Worm (Caenorhabditis elegans): ENCODE measurements around the gene F42A10.9.
"Not testable (repeated sequence)": the region's sequence is repeated elsewhere in the genome, so short reads cannot be mapped to it uniquely, and the experiment has no call there.

The F42A10.9 gene

DNA sequence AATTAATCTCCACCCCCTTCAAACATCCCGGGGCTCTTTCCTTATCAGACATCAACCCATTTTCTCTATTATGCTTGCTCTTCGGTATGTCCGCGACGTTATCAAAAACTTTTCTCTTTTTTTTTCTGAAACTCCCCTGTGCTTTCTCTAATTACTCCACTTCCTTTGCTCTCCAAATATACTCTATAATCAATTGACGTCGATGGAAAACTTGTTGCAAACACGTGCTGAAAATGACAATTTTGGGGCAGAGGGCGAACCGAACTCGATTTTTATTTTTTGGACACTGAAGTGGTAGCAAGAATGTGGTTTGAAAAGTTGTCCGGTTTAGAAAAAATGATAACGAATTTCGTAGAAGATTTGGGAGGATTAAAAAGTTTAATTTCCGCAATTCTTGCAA, 14.7 kb downstream of the F42A10.9 start (continued):
- TF ChIP-seq sea-2 (GFP tag; IDR thresholded peaks at IDR 0.05) (no peak), F37B4.10 (GFP tag; IDR thresholded peaks at IDR 0.05) (no peak), hmg-1.2 (GFP tag; IDR thresholded peaks at IDR 0.05) (0 out of 2 replicates have a peak, but pooled peaks have one; percentile 5), attf-5 (GFP tag; optimal IDR thresholded peaks at IDR 0.05) (no peak)

DNA sequence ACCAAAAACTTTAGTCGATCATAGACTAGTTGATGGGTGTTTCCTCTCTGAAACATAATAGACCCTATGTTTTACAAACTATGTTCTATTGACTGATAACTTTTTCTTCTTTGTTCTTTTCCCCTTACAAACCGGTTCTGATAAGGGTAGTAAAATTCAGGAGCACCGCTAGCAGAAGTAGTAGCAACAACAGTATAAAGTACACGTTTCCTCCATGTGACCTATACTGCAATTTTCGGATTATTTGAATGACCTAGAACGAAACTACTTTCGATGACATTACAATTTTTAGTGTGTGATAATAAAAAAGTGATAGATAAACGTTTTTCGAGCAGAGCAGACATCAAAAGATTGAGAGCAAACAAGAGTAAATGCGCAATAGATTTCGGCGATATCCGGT, 15.9 kb downstream of the F42A10.9 start:
- TF ChIP-seq ets-4 (GFP tag; optimal IDR thresholded peaks at IDR 0.05) (peak; percentile 51), madf-3 (GFP tag; IDR thresholded peaks at IDR 0.05) (no peak), ztf-6 (GFP tag; IDR thresholded peaks at IDR 0.05) (no peak), nhr-80 (tag; optimal IDR thresholded peaks at IDR 0.05) (peak; percentile 83), C17E4.6 (GFP tag; IDR thresholded peaks at IDR 0.05) (no peak)

DNA sequence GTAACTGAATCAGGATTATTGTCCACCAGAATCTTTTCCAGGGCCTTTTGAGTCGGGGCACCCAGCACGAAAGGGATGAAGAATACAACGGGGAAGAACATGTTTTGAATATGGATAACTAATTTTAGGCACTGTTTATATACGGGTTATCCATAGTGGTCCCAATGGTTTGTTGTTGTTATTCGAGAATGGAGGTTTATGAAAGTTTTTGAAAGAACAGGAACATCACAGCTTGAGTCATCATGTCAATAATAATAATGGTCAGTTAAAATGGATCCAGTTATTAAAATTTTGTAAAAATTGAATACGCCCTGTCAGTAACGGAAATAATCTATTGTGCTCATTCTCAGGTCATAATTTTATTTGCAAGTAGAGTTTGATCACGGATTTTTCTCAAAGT, 18.7 kb downstream of the F42A10.9 start, which contains the start of gene nas-28:
Gene nas-28, minus strand, starts transcription at position 101 of the 400 bp plus-strand sequence.
- no peak for TF ChIP-seq snpc-1.3 (tag; optimal IDR thresholded peaks at IDR 0.05; ENCODE audit: insufficient read depth)
- no peak for TF ChIP-seq let-607 (tag; optimal IDR thresholded peaks at IDR 0.05)
- no peak for TF ChIP-seq egrh-3 (GFP tag; IDR thresholded peaks at IDR 0.05)
- no peak for TF ChIP-seq repo-1 (tag; optimal IDR thresholded peaks at IDR 0.05)
- no peak for TF ChIP-seq lsl-1 (GFP tag; optimal IDR thresholded peaks at IDR 0.05)

DNA sequence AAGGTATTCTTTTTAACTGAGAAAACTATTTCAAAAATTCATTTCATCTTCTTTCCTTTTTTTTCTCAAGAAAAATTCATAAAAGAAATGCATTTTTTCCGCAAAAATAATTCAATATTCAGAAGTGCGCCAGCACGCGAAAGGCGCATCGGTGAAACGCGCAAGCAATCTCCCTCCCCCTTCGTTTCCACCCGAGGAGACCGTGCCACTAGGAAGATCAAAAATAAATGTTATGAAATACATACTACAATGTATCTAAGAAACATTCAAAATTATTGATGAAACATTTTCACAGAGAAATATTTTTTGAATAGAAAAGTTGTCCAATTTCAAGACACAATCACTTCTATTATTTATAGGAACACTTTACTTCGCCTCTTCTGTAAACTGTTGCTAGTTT, 23.6 kb downstream of the F42A10.9 start:
- TF ChIP-seq cebp-1 (GFP tag; IDR thresholded peaks at IDR 0.05) (peak; percentile 68), ztf-18 (tag; optimal IDR thresholded peaks at IDR 0.05) (peak; percentile 76)
- not testable (repeated sequence) for TF ChIP-seq cebp-1 (tag; optimal IDR thresholded peaks at IDR 0.05)

DNA sequence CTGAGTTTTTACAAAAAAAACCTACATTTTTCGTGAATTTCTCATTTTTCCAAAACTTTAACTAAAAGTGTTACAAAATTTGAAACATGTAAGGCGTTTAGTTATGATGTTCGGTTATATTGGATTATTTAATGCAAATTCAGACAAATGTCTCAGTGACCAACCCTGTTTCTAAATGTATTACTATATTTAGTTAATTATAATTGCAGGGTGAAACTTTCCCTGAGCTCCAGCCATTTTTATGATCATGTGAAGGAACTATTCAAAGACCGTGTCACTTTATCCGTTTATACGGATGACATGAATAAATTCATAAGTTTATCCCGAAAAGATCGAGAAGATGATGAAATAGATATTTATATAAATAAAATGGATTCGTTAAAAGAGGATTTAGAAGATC, 26.4 kb downstream of the F42A10.9 start, which contains the start of gene C23G10.5:
Gene C23G10.5, plus strand, starts transcription at position 301 of the 400 bp plus-strand sequence.
- TF ChIP-seq D2030.7 (GFP tag; IDR thresholded peaks at IDR 0.05) (no peak), nhr-90 (tag; optimal IDR thresholded peaks at IDR 0.05) (no peak), T07F8.4 (tag; optimal IDR thresholded peaks at IDR 0.05) (no peak), hsf-1 (GFP tag; IDR thresholded peaks at IDR 0.05) (no peak), B0035.1 (tag; optimal IDR thresholded peaks at IDR 0.05) (no peak), fkh-3 (tag; optimal IDR thresholded peaks at IDR 0.05) (no peak), bed-2 (GFP tag; IDR thresholded peaks at IDR 0.05) (no peak), mxl-1 (tag; optimal IDR thresholded peaks at IDR 0.05) (no peak), mcd-1 (GFP tag; IDR thresholded peaks at IDR 0.05) (no peak)

DNA sequence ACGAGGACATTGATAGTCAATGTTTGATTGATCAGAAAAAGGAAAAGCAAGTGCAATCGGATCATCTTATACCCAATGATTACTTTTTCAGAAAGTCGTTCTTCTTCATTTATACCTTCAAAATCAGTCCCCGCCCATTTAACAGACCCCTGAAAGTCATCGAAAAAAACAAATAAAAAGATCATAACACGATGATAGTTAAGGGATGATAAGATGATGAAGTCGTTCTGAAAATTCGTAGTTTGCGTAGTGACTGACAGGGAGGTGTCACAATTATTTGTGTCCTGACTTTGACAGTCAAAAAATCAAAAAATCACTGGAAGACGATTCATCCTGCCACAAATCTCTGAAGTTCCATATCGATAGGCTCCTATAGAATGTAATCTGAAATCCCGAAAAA, 30.1 kb downstream of the F42A10.9 start, which contains the start of gene ugt-66:
Gene ugt-66, minus strand, starts transcription at position 101 of the 400 bp plus-strand sequence.
- no peak for TF ChIP-seq snpc-1.1 (tag; optimal IDR thresholded peaks at IDR 0.05; ENCODE audit: insufficient read depth)
- no peak for TF ChIP-seq zim-3 (tag; optimal IDR thresholded peaks at IDR 0.05)
- no peak for TF ChIP-seq ama-1 (optimal IDR thresholded peaks at IDR 0.05)
- no peak for TF ChIP-seq ama-1 (GFP tag; optimal IDR thresholded peaks at IDR 0.05)
- TF ChIP-seq rcor-1 (GFP tag; IDR thresholded peaks at IDR 0.05): no peak
- TF ChIP-seq snpc-1.3 (tag; optimal IDR thresholded peaks at IDR 0.05; ENCODE audit: insufficient read depth): no peak

All from whole organism, young adult.